Fruit fly (Drosophila melanogaster) whole organism, prepupa: ENCODE results near the gene Ptip.
A peak's percentile ranks its signal among the peaks of the same experiment; 100 is the strongest.

Experiments used
- Blimp-1 ChIP-seq: fragments of 200-800 bp; sonication (Bioruptor generic); optimal IDR thresholded peaks from 3 replicates; lab custom pipeline; 2017; ENCODE audit warnings: missing biosample characterization, missing genetic modification characterization, mild to moderate bottlenecking, moderate library complexity, missing genetic modification reagents
- CG10669 ChIP-seq: fragments of 200-800 bp; sonication (Bioruptor generic); optimal IDR thresholded peaks from 3 replicates; lab custom pipeline; 2018; ENCODE audit warnings: missing biosample characterization, mild to moderate bottlenecking, missing genetic modification characterization, moderate library complexity
- CG11294 ChIP-seq: fragments of 200-800 bp; sonication (Bioruptor generic); IDR thresholded peaks from 2 replicates; pipeline ENCODE4 v1.3.6; 2022; ENCODE audit warnings: missing biosample characterization, missing genetic modification characterization
- CG15336 ChIP-seq: fragments of 200-800 bp; sonication (Bioruptor generic); IDR thresholded peaks from 2 replicates; pipeline ENCODE4 v1.3.6; 2022; ENCODE audit warnings: missing biosample characterization, missing genetic modification characterization
- CG1621 ChIP-seq: fragments of 200-800 bp; sonication (Bioruptor generic); optimal IDR thresholded peaks from 3 replicates; lab custom pipeline; 2018; ENCODE audit warnings: missing biosample characterization, mild to moderate bottlenecking, missing genetic modification characterization
- CG16779 ChIP-seq: fragments of 200-800 bp; sonication (Bioruptor generic); optimal IDR thresholded peaks from 3 replicates; lab custom pipeline; 2017; ENCODE audit warnings: missing biosample characterization, mild to moderate bottlenecking, missing genetic modification characterization
- CG3032 ChIP-seq: fragments of 200-800 bp; optimal IDR thresholded peaks from 2 replicates; lab custom pipeline; 2019; ENCODE audit warnings: missing biosample characterization, mild to moderate bottlenecking, missing genetic modification characterization, moderate library complexity
- CG31627 ChIP-seq: fragments of 200-800 bp; sonication (Bioruptor generic); optimal IDR thresholded peaks from 3 replicates; lab custom pipeline; 2016; ENCODE audit warnings: missing biosample characterization, missing genetic modification characterization
- CG32006 ChIP-seq: fragments of 200-800 bp; sonication (Bioruptor generic); optimal IDR thresholded peaks from 3 replicates; lab custom pipeline; 2017; ENCODE audit warnings: missing biosample characterization, mild to moderate bottlenecking, missing genetic modification characterization
- CG34406 ChIP-seq: fragments of 200-800 bp; sonication (Bioruptor generic); optimal IDR thresholded peaks from 3 replicates; lab custom pipeline; 2016; ENCODE audit warnings: missing biosample characterization, missing genetic modification characterization
- CG3919 ChIP-seq: fragments of 200-800 bp; sonication (Bioruptor generic); optimal IDR thresholded peaks from 3 replicates; lab custom pipeline; 2016; ENCODE audit warnings: missing biosample characterization, missing genetic modification characterization
- CG4318 ChIP-seq: fragments of 200-800 bp; sonication (Bioruptor generic); optimal IDR thresholded peaks from 3 replicates; lab custom pipeline; 2017; ENCODE audit warnings: missing biosample characterization, mild to moderate bottlenecking, missing genetic modification characterization
- CG6163 ChIP-seq: fragments of 200-800 bp; sonication (Bioruptor generic); IDR thresholded peaks from 3 replicates; pipeline ENCODE4 v1.3.6; 2022; ENCODE audit warnings: missing biosample characterization, missing genetic modification characterization
- CG6276 ChIP-seq: fragments of 200-800 bp; sonication (Bioruptor generic); optimal IDR thresholded peaks from 2 replicates; lab custom pipeline; 2017; ENCODE audit warnings: missing biosample characterization, mild to moderate bottlenecking, missing genetic modification characterization
- CG6808 ChIP-seq: fragments of 200-800 bp; sonication (Bioruptor generic); optimal IDR thresholded peaks from 3 replicates; lab custom pipeline; 2017; ENCODE audit warnings: missing biosample characterization, missing genetic modification characterization, mild to moderate bottlenecking, moderate library complexity, missing genetic modification reagents
- CG6854 ChIP-seq: fragments of 200-800 bp; sonication (Bioruptor generic); optimal IDR thresholded peaks from 2 replicates; lab custom pipeline; 2017; ENCODE audit warnings: missing biosample characterization, mild to moderate bottlenecking, missing genetic modification characterization
- CG7368 ChIP-seq: fragments of 200-800 bp; sonication (Bioruptor generic); optimal IDR thresholded peaks from 3 replicates; lab custom pipeline; 2016; ENCODE audit warnings: missing biosample characterization, missing genetic modification characterization
- CG8119 ChIP-seq: fragments of 200-800 bp; sonication (Bioruptor generic); IDR thresholded peaks from 3 replicates; pipeline ENCODE4 v1.3.6; 2022; ENCODE audit warnings: missing biosample characterization, missing genetic modification characterization
- CG8319 ChIP-seq: fragments of 200-800 bp; sonication (Bioruptor generic); optimal IDR thresholded peaks from 3 replicates; lab custom pipeline; 2016; ENCODE audit warnings: missing biosample characterization, missing genetic modification characterization
- Eip75B ChIP-seq: fragments of 200-800 bp; sonication (Bioruptor generic); optimal IDR thresholded peaks from 3 replicates; lab custom pipeline; 2016; ENCODE audit warnings: missing biosample characterization, missing genetic modification characterization
- Eip78C ChIP-seq: fragments of 200-800 bp; sonication (Bioruptor generic); peaks from one replicate; lab custom pipeline; 2016; ENCODE audit warnings: missing biosample characterization, missing genetic modification characterization
- Eip93F ChIP-seq: fragments of 200-800 bp; sonication (Bioruptor generic); optimal IDR thresholded peaks from 2 replicates; lab custom pipeline; 2016; ENCODE audit warnings: missing biosample characterization, mild to moderate bottlenecking, missing genetic modification characterization
- Gug ChIP-seq: fragments of 200-800 bp; sonication (Bioruptor generic); IDR thresholded peaks from 2 replicates; pipeline ENCODE4 v1.3.6; 2022; ENCODE audit warnings: missing biosample characterization, missing genetic modification characterization
- Hr38 ChIP-seq: sonication (Bioruptor generic); optimal IDR thresholded peaks from 2 replicates; lab custom pipeline; 2016; ENCODE audit warnings: missing biosample characterization, missing genetic modification characterization
- Hr39 ChIP-seq: fragments of 200-800 bp; sonication (Bioruptor generic); optimal IDR thresholded peaks from 2 replicates; lab custom pipeline; 2016; ENCODE audit warnings: missing biosample characterization, missing genetic modification characterization
- Hr4 ChIP-seq: fragments of 200-800 bp; sonication (Bioruptor generic); optimal IDR thresholded peaks from 3 replicates; lab custom pipeline; 2016; ENCODE audit warnings: missing biosample characterization, missing genetic modification characterization
- Lpt ChIP-seq: fragments of 200-800 bp; sonication (Bioruptor generic); optimal IDR thresholded peaks from 3 replicates; lab custom pipeline; 2016; ENCODE audit warnings: missing biosample characterization, missing genetic modification characterization
- Met ChIP-seq: fragments of 200-800 bp; sonication (Bioruptor generic); optimal IDR thresholded peaks from 3 replicates; lab custom pipeline; 2016; ENCODE audit warnings: missing biosample characterization, missing genetic modification characterization
- OdsH ChIP-seq: fragments of 200-800 bp; sonication (Bioruptor generic); optimal IDR thresholded peaks from 3 replicates; lab custom pipeline; 2016; ENCODE audit warnings: missing biosample characterization, missing genetic modification characterization
- Sox102F ChIP-seq: fragments of 200-800 bp; sonication (Bioruptor generic); optimal IDR thresholded peaks from 2 replicates; lab custom pipeline; 2016; ENCODE audit warnings: missing biosample characterization, mild to moderate bottlenecking, missing genetic modification characterization
- acj6 ChIP-seq: fragments of 200-800 bp; sonication (Bioruptor generic); optimal IDR thresholded peaks from 3 replicates; lab custom pipeline; 2016; ENCODE audit warnings: missing biosample characterization, missing genetic modification characterization
- dac ChIP-seq: fragments of 200-800 bp; sonication (Bioruptor generic); optimal IDR thresholded peaks from 2 replicates; lab custom pipeline; 2017; ENCODE audit warnings: missing biosample characterization, mild to moderate bottlenecking, missing genetic modification characterization
- dsx ChIP-seq: fragments of 200-800 bp; optimal IDR thresholded peaks from 3 replicates; lab custom pipeline; 2019; ENCODE audit warnings: missing biosample characterization, mild to moderate bottlenecking, missing genetic modification characterization, moderate library complexity; ENCODE audit not compliant: poor library complexity, severe bottlenecking
- eg ChIP-seq: fragments of 200-800 bp; sonication (Bioruptor generic); IDR thresholded peaks from 3 replicates; pipeline ENCODE4 v1.3.6; 2022; ENCODE audit warnings: missing biosample characterization, missing genetic modification characterization
- esn ChIP-seq: fragments of 200-800 bp; sonication (Bioruptor generic); optimal IDR thresholded peaks from 2 replicates; lab custom pipeline; 2016; ENCODE audit warnings: missing biosample characterization, mild to moderate bottlenecking, missing genetic modification characterization, moderate library complexity
- fd59A ChIP-seq: fragments of 200-800 bp; sonication (Bioruptor generic); optimal IDR thresholded peaks from 2 replicates; lab custom pipeline; 2017; ENCODE audit warnings: missing biosample characterization, mild to moderate bottlenecking, missing genetic modification characterization, missing genetic modification reagents
- fd85E ChIP-seq: fragments of 200-800 bp; sonication (Bioruptor generic); optimal IDR thresholded peaks from 3 replicates; lab custom pipeline; 2016; ENCODE audit warnings: missing biosample characterization, missing genetic modification characterization
- fkh ChIP-seq: fragments of 200-800 bp; sonication (Bioruptor generic); optimal IDR thresholded peaks from 3 replicates; lab custom pipeline; 2017; ENCODE audit warnings: missing biosample characterization, mild to moderate bottlenecking, missing genetic modification characterization, moderate library complexity
- lz ChIP-seq: fragments of 200-800 bp; sonication (Bioruptor generic); optimal IDR thresholded peaks from 3 replicates; lab custom pipeline; 2016; ENCODE audit warnings: missing biosample characterization, missing genetic modification characterization
- net ChIP-seq: fragments of 200-800 bp; sonication (Bioruptor generic); optimal IDR thresholded peaks from 3 replicates; lab custom pipeline; 2016; ENCODE audit warnings: missing biosample characterization, missing genetic modification characterization
- pdm3 ChIP-seq: fragments of 200-800 bp; sonication (Bioruptor generic); optimal IDR thresholded peaks from 3 replicates; lab custom pipeline; 2016; ENCODE audit warnings: missing biosample characterization, missing genetic modification characterization
- spab ChIP-seq: fragments of 200-800 bp; sonication (Bioruptor generic); optimal IDR thresholded peaks from 2 replicates; lab custom pipeline; 2017; ENCODE audit warnings: missing biosample characterization, mild to moderate bottlenecking, missing genetic modification characterization, missing genetic modification reagents
- ss ChIP-seq, 2 experiments: fragments of 200-800 bp; sonication (Bioruptor generic); optimal IDR thresholded peaks; 2 replicates in 1 of 2; 3 replicates in 1 of 2; lab custom pipeline; 2017 to 2018; ENCODE audit warnings: mild to moderate bottlenecking in 2 of 2, missing biosample characterization in 2 of 2, missing genetic modification characterization in 2 of 2, moderate library complexity in 1 of 2
- topi ChIP-seq: fragments of 200-800 bp; sonication (Bioruptor generic); optimal IDR thresholded peaks from 3 replicates; lab custom pipeline; 2016; ENCODE audit warnings: missing biosample characterization, missing genetic modification characterization
- vri ChIP-seq: fragments of 200-800 bp; sonication (Bioruptor generic); optimal IDR thresholded peaks from 3 replicates; lab custom pipeline; 2016; ENCODE audit warnings: missing biosample characterization, mild to moderate bottlenecking, missing genetic modification characterization

The Ptip gene

dm6 chr3L:13996992-13997391 is 31.9 kb downstream of the Ptip start, which contains the start of gene CG17361:
CG17361 (plus strand) TSS chr3L:13997191.
- TF ChIP-seq CG3032 (tag; lab: Kevin White, UChicago) (peak; percentile 21), OdsH (GFP tag; lab: Kevin White, UChicago) (no peak)

dm6 chr3L:13996437-13996836 is 32.5 kb downstream of the Ptip start:
- no peak for TF ChIP-seq Eip75B (GFP tag; lab: Kevin White, UChicago)
- TF ChIP-seq Eip78C (GFP tag; lab: Kevin White, UChicago), result peak; percentile 46

- TF ChIP-seq CG4318 (GFP tag; lab: Kevin White, UChicago) (no peak), Hr4 (GFP tag; lab: Kevin White, UChicago) (peak; percentile 58), Sox102F (no peak), OdsH (GFP tag; lab: Kevin White, UChicago) (peak; percentile 50), fkh (GFP tag; lab: Kevin White, UChicago) (no peak), acj6 (GFP tag; lab: Kevin White, UChicago) (peak; percentile 68), lz (GFP tag; lab: Kevin White, UChicago) (peak; percentile 48), CG8319 (no peak), CG6854 (GFP tag; lab: Kevin White, UChicago) (no peak), CG1621 (tag; lab: Kevin White, UChicago) (no peak), eg (peak; percentile 91), Gug (GFP tag; lab: Robert Waterston, UW) (peak; percentile 68), CG6808 (GFP tag; lab: Kevin White, UChicago) (peak; percentile 46), CG11294 (GFP tag; lab: Robert Waterston, UW) (peak; percentile 70), CG15336 (GFP tag; lab: Robert Waterston, UW) (peak; percentile 88), Lpt (no peak), CG7368 (GFP tag; lab: Kevin White, UChicago) (no peak), topi (peak; percentile 31), ss (GFP tag; optimal IDR thresholded peaks at IDR 0.05; lab: Kevin White, UChicago) (peak in 1 of 2 experiments; percentile 20), spab (GFP tag; lab: Kevin White, UChicago) (peak; percentile 10), Blimp-1 (GFP tag; lab: Kevin White, UChicago) (no peak), CG6276 (GFP tag; lab: Kevin White, UChicago) (no peak), CG10669 (peak; percentile 43), CG8119 (GFP tag; lab: Robert Waterston, UW) (peak; percentile 84), Met (GFP tag; lab: Kevin White, UChicago) (peak; percentile 66), CG6163 (GFP tag; lab: Robert Waterston, UW) (peak; percentile 78), CG31627 (GFP tag; lab: Kevin White, UChicago) (peak; percentile 38), CG32006 (GFP tag; lab: Kevin White, UChicago) (peak; percentile 56), Eip93F (GFP tag; lab: Kevin White, UChicago) (no peak), CG16779 (tag; lab: Kevin White, UChicago) (no peak), CG3032 (tag; lab: Kevin White, UChicago) (peak; percentile 65), pdm3 (GFP tag; lab: Kevin White, UChicago) (peak; percentile 61), vri (GFP tag; lab: Kevin White, UChicago) (no peak), Hr39 (GFP tag; lab: Kevin White, UChicago) (peak; percentile 50), Eip75B (GFP tag; lab: Kevin White, UChicago) (peak; percentile 60), esn (peak; percentile 71), fd59A (GFP tag; lab: Kevin White, UChicago) (no peak), dsx (GFP tag; lab: Kevin White, UChicago) (peak; percentile 18), CG3919 (peak; percentile 52), fd85E (no peak), net (peak; percentile 56), Hr38 (GFP tag; lab: Kevin White, UChicago) (no peak), CG34406 (GFP tag; lab: Kevin White, UChicago) (peak; percentile 32), dac (GFP tag; lab: Kevin White, UChicago) (no peak)
Measured at dm6 chr3L:13993742-13994719, 34.9 kb downstream of the Ptip start, which contains the start of gene CtsK1. CtsK1 (plus strand) TSS chr3L:13994231.
